Worm (Caenorhabditis elegans) whole organism, late embryonic: ENCODE data around the gene BE10.3.

Experiments
- C08G9.2 ChIP-seq: sonication (generic microtip); optimal IDR thresholded peaks from 2 replicates; lab custom pipeline; 2016; ENCODE audit warnings: mild to moderate bottlenecking, missing genetic modification characterization, moderate library complexity, missing compliant biosample characterization
- K02D7.2 ChIP-seq: sonication (generic microtip); optimal IDR thresholded peaks from 2 replicates; lab custom pipeline; 2017; ENCODE audit warnings: mild to moderate bottlenecking, missing genetic modification characterization, missing compliant biosample characterization
- K09A11.1 ChIP-seq: sonication (generic microtip); optimal IDR thresholded peaks from 2 replicates; lab custom pipeline; 2017; ENCODE audit warnings: antibody characterized with exemption, mild to moderate bottlenecking, missing genetic modification characterization, missing compliant biosample characterization; ENCODE audit not compliant: insufficient read depth
- T23F11.4 ChIP-seq: fragments of 200-800 bp; sonication (Bioruptor generic); optimal IDR thresholded peaks from 2 replicates; lab custom pipeline; 2018; ENCODE audit warnings: mild to moderate bottlenecking, missing genetic modification characterization, missing compliant biosample characterization
- Y22D7AL.16 ChIP-seq: sonication (generic microtip); optimal IDR thresholded peaks from 2 replicates; lab custom pipeline; 2016; ENCODE audit warnings: missing genetic modification characterization, missing compliant biosample characterization
- ceh-14 ChIP-seq: sonication (generic microtip); optimal IDR thresholded peaks from 2 replicates; lab custom pipeline; 2016; ENCODE audit warnings: missing genotype, missing genetic modification characterization, missing compliant biosample characterization
- ceh-18 ChIP-seq: sonication (generic microtip); optimal IDR thresholded peaks from 2 replicates; lab custom pipeline; 2016; ENCODE audit warnings: missing genetic modification characterization, missing compliant biosample characterization
- ceh-19 ChIP-seq: fragments of 200-800 bp; sonication (Bioruptor generic); optimal IDR thresholded peaks from 2 replicates; lab custom pipeline; 2018; ENCODE audit warnings: mild to moderate bottlenecking, missing genetic modification characterization, missing compliant biosample characterization
- ceh-2 ChIP-seq: sonication (generic microtip); optimal IDR thresholded peaks from 2 replicates; lab custom pipeline; 2016; ENCODE audit warnings: missing genotype, missing genetic modification characterization, missing compliant biosample characterization
- ceh-9 ChIP-seq: sonication (generic microtip); optimal IDR thresholded peaks from 2 replicates; lab custom pipeline; 2016; ENCODE audit warnings: mild to moderate bottlenecking, missing genetic modification characterization, inconsistent platforms, missing compliant biosample characterization
- dve-1 ChIP-seq: sonication (generic microtip); optimal IDR thresholded peaks from 2 replicates; lab custom pipeline; 2017; ENCODE audit warnings: antibody characterized with exemption, mild to moderate bottlenecking, missing genetic modification characterization, missing compliant biosample characterization
- elt-2 ChIP-seq: sonication (generic microtip); optimal IDR thresholded peaks from 2 replicates; lab custom pipeline; 2016; ENCODE audit warnings: missing genetic modification reagents, missing genetic modification characterization, missing compliant biosample characterization
- elt-4 ChIP-seq: sonication (generic microtip); optimal IDR thresholded peaks from 2 replicates; lab custom pipeline; 2016; ENCODE audit warnings: missing genetic modification characterization, missing compliant biosample characterization
- fkh-10 ChIP-seq: fragments of 150-350 bp; optimal IDR thresholded peaks from 2 replicates; lab custom pipeline; 2014; ENCODE audit warnings: missing biosample characterization, missing genetic modification reagents, missing genetic modification characterization
- hlh-13 ChIP-seq: fragments of 200-800 bp; sonication (Bioruptor generic); optimal IDR thresholded peaks from 2 replicates; lab custom pipeline; 2018; ENCODE audit warnings: mild to moderate bottlenecking, missing genetic modification characterization, missing compliant biosample characterization
- hlh-6 ChIP-seq: sonication (generic microtip); optimal IDR thresholded peaks from 2 replicates; lab custom pipeline; 2016; ENCODE audit warnings: missing genotype, missing genetic modification characterization, missing compliant biosample characterization
- hlh-8 ChIP-seq: sonication (generic microtip); optimal IDR thresholded peaks from 2 replicates; lab custom pipeline; 2016; ENCODE audit warnings: missing genotype, missing genetic modification characterization, missing compliant biosample characterization
- lin-11 ChIP-seq: fragments of 200-800 bp; sonication (Bioruptor generic); optimal IDR thresholded peaks from 2 replicates; lab custom pipeline; 2018; ENCODE audit warnings: mild to moderate bottlenecking, missing genetic modification characterization, missing compliant biosample characterization
- nfya-1 ChIP-seq: sonication (generic microtip); optimal IDR thresholded peaks from 2 replicates; lab custom pipeline; 2017; ENCODE audit warnings: missing genetic modification characterization, mild to moderate bottlenecking, missing compliant biosample characterization, antibody characterized with exemption, moderate library complexity
- pag-3 ChIP-seq: sonication (generic microtip); optimal IDR thresholded peaks from 2 replicates; lab custom pipeline; 2016; ENCODE audit warnings: missing compliant biosample characterization, missing genetic modification characterization, borderline replicate concordance
- pat-9 ChIP-seq: fragments of 200-800 bp; sonication (Bioruptor generic); optimal IDR thresholded peaks from 2 replicates; lab custom pipeline; 2018; ENCODE audit warnings: mild to moderate bottlenecking, missing genetic modification characterization, moderate library complexity, missing compliant biosample characterization
- pha-4 ChIP-seq: fragments of 150-350 bp; optimal IDR thresholded peaks from 2 replicates; lab custom pipeline; 2018; ENCODE audit warnings: missing biosample characterization, missing genetic modification reagents, missing genetic modification characterization
- sdc-2 ChIP-seq: sonication (generic microtip); optimal IDR thresholded peaks from 2 replicates; lab custom pipeline; 2016; ENCODE audit warnings: missing genotype, missing genetic modification characterization, missing compliant biosample characterization
- sox-2 ChIP-seq: fragments of 200-800 bp; sonication (Bioruptor generic); IDR thresholded peaks from 2 replicates; pipeline ENCODE4 v1.3.6; 2022; ENCODE audit warnings: missing genetic modification reagents, missing genetic modification characterization, missing compliant biosample characterization
- tbx-2 ChIP-seq: sonication (generic microtip); optimal IDR thresholded peaks from 2 replicates; lab custom pipeline; 2016; ENCODE audit warnings: missing genetic modification characterization, missing compliant biosample characterization
- tbx-7 ChIP-seq: sonication (generic microtip); optimal IDR thresholded peaks from 2 replicates; lab custom pipeline; 2016; ENCODE audit warnings: missing genotype, missing genetic modification characterization, missing compliant biosample characterization
- unc-42 ChIP-seq: sonication (generic microtip); optimal IDR thresholded peaks from 2 replicates; lab custom pipeline; 2016; ENCODE audit warnings: missing genotype, missing genetic modification characterization, missing compliant biosample characterization
- unc-86 ChIP-seq: sonication (generic microtip); optimal IDR thresholded peaks from 2 replicates; lab custom pipeline; 2016; ENCODE audit warnings: missing genetic modification characterization, missing compliant biosample characterization

The BE10.3 gene

DNA sequence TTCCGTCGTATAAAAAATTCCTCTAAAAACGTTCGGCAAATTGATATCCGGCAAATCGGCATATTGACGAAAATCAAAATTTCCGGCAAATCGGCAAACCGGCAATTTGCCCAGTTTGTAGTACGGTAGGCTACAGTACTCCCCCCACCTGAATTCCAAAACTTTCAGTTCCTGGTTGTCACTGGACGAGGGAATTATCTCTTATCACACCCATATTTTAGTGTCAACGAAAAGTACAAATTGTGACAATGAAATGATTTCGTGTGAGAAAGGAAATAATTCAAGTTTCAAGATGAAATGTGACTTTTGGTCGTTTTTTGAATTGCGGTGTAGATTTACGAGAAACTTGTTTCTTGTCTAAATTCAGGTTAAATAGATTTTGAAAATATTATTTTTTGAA, 25.3 kb downstream of the BE10.3 start:
- TF ChIP-seq ceh-2 (tag; lab: Kevin White, UChicago), result no peak
- TF ChIP-seq C08G9.2 (tag; lab: Kevin White, UChicago), result no peak
- no peak for TF ChIP-seq unc-86 (tag; lab: Kevin White, UChicago)
- TF ChIP-seq elt-2, result no peak
- TF ChIP-seq ceh-18, result no peak
- TF ChIP-seq, all 69 proteins: peak for 0

DNA sequence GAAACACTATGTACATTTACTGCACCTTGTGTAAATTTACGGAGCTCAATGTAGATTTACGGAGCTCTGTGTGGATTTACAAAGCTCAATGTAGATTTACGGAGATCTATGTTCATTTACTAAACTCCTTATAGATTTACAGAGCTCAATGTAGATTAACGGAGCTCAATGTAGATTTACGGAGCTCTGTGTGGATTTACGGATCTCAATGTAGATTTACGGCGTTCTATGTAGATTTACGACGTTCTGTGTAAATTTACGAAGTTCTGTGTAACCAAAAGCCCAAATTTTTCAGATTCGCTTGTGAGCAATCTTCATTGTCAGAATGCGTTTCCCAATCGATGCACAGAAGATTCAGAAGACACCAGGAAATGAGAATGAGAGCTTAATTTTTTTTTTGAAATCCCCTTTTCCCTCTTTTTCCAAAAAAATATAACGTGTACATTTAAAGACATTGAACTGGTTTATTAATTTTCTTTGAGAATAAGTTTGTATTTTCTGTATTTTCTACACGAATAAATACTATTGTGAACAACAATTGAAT, 29.0 kb downstream of the BE10.3 start:
- TF ChIP-seq ceh-18 (no peak), pha-4 (no peak), tbx-7 (no peak), hlh-13 (no peak), ceh-9 (tag; lab: Kevin White, UChicago) (no peak), dve-1 (tag; lab: Kevin White, UChicago) (peak; percentile 82), unc-86 (tag; lab: Kevin White, UChicago) (no peak)

DNA sequence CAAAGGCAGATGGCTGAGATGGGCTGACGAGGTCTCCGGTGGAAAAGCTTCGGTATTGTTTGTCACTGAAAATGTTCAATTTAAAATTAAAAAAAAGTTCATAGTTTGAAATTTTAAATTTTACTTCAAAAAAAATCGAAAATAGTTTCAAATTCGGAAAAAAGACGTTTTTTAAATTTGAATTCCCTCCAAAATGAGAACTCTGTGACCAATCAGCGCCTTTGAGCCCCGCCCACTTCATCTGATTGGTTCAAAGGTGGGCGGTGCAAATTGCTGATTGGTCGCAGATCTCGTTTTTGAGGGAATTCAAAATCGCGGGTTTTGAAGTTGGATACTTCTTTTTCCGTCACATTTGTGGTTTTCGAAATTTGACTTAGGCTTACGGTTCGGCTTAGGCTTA, 30.5 kb downstream of the BE10.3 start:
- no peak for TF ChIP-seq pag-3 (tag; lab: Kevin White, UChicago)
- no peak for TF ChIP-seq K02D7.2 (tag; lab: Kevin White, UChicago)
- TF ChIP-seq nfya-1, result peak; percentile 93

DNA sequence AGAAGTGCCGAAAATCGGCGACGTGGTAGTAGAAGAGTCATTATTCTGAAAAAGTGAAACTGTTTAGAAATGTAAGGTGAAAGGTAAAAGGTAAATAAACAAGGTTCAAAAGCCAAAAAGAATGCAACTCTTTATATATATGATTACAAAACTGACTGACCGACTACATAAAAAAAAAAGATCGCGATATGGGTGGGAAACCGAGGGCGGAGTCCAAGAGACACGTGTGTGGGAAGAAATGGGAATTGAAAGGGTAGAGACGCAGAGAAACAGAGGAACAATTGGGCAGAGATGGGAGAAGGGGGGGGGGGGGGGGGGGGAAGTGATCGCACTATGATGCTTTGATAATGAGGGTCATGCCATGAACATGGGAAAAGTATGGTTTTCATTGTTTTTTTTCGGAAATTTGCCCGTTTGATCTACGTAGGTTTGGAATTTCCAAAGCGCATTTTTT, 31.1 kb downstream of the BE10.3 start, which contains the start of gene Y37D8A.4:
TSS of gene Y37D8A.4 (minus strand) at position 51 of the 454 bp plus-strand sequence.
- TF ChIP-seq pat-9 (tag; lab: Kevin White, UChicago) (no peak), ceh-2 (tag; lab: Kevin White, UChicago) (no peak), elt-2 (peak; percentile 2), ceh-19 (no peak), T23F11.4 (GFP tag; lab: Kevin White, UChicago) (peak; percentile 0), lin-11 (tag; lab: Kevin White, UChicago) (no peak)

DNA sequence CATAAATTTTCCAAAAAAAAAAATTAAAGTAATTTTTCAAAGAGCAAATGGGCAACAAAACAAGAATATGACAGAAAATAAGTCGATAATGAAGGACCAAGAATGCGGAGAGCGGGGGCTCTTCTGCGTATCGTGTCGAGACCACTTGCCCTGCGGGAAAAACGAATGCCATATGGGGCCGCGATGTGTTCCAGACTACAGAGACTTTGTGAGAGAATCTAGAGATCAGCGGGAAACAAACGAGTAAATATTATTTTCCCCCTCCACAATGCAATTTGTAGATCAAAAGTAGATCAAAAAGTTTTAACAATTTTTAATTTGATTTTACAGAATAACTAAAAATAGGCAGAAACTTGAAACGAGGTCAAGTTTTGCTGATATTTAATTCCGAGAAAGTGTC, 32.4 kb downstream of the BE10.3 start:
- no peak for TF ChIP-seq sox-2
- no peak for TF ChIP-seq Y22D7AL.16 (tag; lab: Kevin White, UChicago)
- TF ChIP-seq sdc-2 (tag; lab: Kevin White, UChicago), result no peak
- no peak for TF ChIP-seq ceh-14 (tag; lab: Kevin White, UChicago)
- TF ChIP-seq hlh-6, result no peak
- TF ChIP-seq, all 69 proteins: peak for 0

DNA sequence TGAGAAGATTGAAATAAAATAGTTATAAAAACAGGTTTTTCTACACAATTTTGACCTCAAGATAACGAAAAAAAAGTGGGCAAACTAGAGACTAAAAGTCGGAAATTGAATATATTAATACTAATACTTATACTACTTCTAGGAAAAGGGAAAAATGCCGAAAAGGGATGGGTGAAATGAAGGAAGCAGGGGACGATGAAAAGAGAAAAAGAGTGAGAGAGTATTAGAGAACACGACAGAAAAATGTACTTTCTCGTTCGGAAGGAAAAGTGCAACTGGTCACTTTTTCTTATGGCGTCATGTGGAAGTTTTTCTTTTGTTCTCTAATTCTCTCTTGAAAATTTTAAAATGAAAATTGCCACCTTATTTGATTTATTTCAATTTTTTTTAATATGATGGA, 33.5 kb downstream of the BE10.3 start:
- TF ChIP-seq unc-42 (tag; lab: Kevin White, UChicago), result peak; percentile 22
- TF ChIP-seq fkh-10, result no peak

DNA sequence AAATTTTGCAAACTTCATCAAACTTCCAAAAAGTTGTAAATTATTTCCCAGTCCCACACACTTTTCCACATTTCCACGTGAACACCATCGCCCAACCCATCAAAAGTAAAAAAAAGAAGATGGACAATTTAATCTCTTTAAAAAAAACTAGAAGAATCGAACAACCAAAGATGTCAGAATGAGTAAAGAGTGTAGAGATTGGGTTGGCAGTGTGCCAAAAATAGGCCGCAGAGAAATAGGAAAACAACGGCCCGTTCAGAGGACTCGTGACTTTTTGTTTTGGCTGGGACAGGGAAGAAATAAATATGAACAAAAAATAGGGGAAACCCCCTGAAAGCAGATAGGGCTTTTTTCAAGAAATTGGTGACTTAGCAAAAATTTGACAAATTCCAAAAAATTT, 35.0 kb downstream of the BE10.3 start:
- no peak for TF ChIP-seq elt-4 (tag; lab: Kevin White, UChicago)
- TF ChIP-seq ceh-2 (tag; lab: Kevin White, UChicago), result no peak
- no peak for TF ChIP-seq tbx-2 (tag; lab: Kevin White, UChicago)
- no peak for TF ChIP-seq sox-2
- TF ChIP-seq K09A11.1 (tag; lab: Kevin White, UChicago), result no peak

DNA sequence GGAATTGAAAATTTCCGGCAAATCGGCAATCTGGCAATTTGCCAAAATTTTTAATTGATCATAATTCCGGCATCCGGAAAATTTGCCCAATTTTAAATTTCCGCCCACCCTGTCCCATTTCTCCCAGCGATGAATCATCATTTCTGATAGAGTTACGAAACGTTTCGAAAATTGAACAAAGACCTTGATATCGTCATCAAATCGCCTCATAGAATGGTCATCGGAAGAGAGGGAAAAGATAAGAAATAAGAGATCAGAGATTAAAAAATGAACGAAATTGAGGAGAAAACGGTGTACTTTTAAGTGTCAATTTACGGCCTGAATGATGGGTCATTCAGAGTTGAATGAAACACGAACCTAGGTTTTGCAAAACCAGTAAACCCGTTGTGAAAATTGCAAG, 39.8 kb downstream of the BE10.3 start:
- no peak for TF ChIP-seq T23F11.4 (GFP tag; lab: Kevin White, UChicago)
- no peak for TF ChIP-seq tbx-2 (tag; lab: Kevin White, UChicago)
- no peak for TF ChIP-seq hlh-8 (tag; lab: Kevin White, UChicago)
- no peak for TF ChIP-seq K09A11.1 (tag; lab: Kevin White, UChicago)
- TF ChIP-seq, all 69 proteins: peak for 0
